Fruit fly (Drosophila melanogaster): ENCODE results near the gene ome.
A peak's percentile ranks its signal among the peaks of the same experiment; 100 is the strongest.

Gene ome

dm6 chr3L:14672387-14673110 is at the start of gene ome, which contains the start of gene CG43121:
Gene ome, plus strand, starts transcription at chr3L:14672839.
Gene CG43121, minus strand, starts transcription at chr3L:14672437.
- TF ChIP-seq CG10348 (GFP tag; IDR thresholded peaks at IDR 0.05) (no peak), Pif1B (GFP tag; optimal IDR thresholded peaks at IDR 0.05) (peak; percentile 5), CG14655 (GFP tag; optimal IDR thresholded peaks at IDR 0.05) (peak; percentile 42), gl (tag; optimal IDR thresholded peaks at IDR 0.05) (peak; percentile 4), rn (GFP tag; IDR thresholded peaks at IDR 0.05) (no peak), CG12605 (GFP tag; IDR thresholded peaks at IDR 0.05) (0 out of 2 replicates have a peak, but pooled peaks have one; percentile 22), D1 (tag; optimal IDR thresholded peaks at IDR 0.05) (no peak), CG8301 (tag; optimal IDR thresholded peaks at IDR 0.05) (peak; percentile 39), CG9948 (tag; optimal IDR thresholded peaks at IDR 0.05) (no peak), CG34367 (tag; optimal IDR thresholded peaks at IDR 0.05) (no peak), CG15710 (tag; optimal IDR thresholded peaks at IDR 0.05) (no peak), CG17806 (tag; optimal IDR thresholded peaks at IDR 0.05) (no peak), CG32121 (GFP tag; IDR thresholded peaks at IDR 0.05) (peak; percentile 44), Pif1A (GFP tag; optimal IDR thresholded peaks at IDR 0.05) (peak; percentile 50), Ets98B (GFP tag; IDR thresholded peaks at IDR 0.05) (peak; percentile 46; the same call in 1 of the 2 replicates), Snoo (tag; optimal IDR thresholded peaks at IDR 0.05) (peak; percentile 16), CG13204 (GFP tag; optimal IDR thresholded peaks at IDR 0.05) (peak; percentile 51), CG8159 (tag; optimal IDR thresholded peaks at IDR 0.05) (no peak), CG4496 (GFP tag; IDR thresholded peaks at IDR 0.05) (peak; percentile 59; the same call in 2 of the 3 replicates), EcR (GFP tag; optimal IDR thresholded peaks at IDR 0.05) (no peak), fd96Ca (GFP tag; IDR thresholded peaks at IDR 0.05) (no peak; the same call in none of the 3 replicates)

- TF ChIP-seq rn (GFP tag; IDR thresholded peaks at IDR 0.05) = no peak
- TF ChIP-seq gl (tag; optimal IDR thresholded peaks at IDR 0.05) = peak; percentile 52
- no peak for TF ChIP-seq Snoo (tag; optimal IDR thresholded peaks at IDR 0.05)
- TF ChIP-seq CG13204 (GFP tag; optimal IDR thresholded peaks at IDR 0.05) = no peak
- TF ChIP-seq CG15710 (tag; optimal IDR thresholded peaks at IDR 0.05) = no peak
- no peak for TF ChIP-seq D1 (tag; optimal IDR thresholded peaks at IDR 0.05)
- peak; percentile 62 for TF ChIP-seq CG32121 (GFP tag; IDR thresholded peaks at IDR 0.05)
- TF ChIP-seq CG8301 (tag; optimal IDR thresholded peaks at IDR 0.05) = peak; percentile 5
- no peak for TF ChIP-seq CG9948 (tag; optimal IDR thresholded peaks at IDR 0.05)
- TF ChIP-seq Pif1A (GFP tag; optimal IDR thresholded peaks at IDR 0.05) = no peak
- TF ChIP-seq CG8159 (tag; optimal IDR thresholded peaks at IDR 0.05) = no peak
- no peak for TF ChIP-seq CG17806 (tag; optimal IDR thresholded peaks at IDR 0.05)
- TF ChIP-seq fd96Ca (GFP tag; IDR thresholded peaks at IDR 0.05) = no peak; the same call in 2 of the 3 replicates
- peak; percentile 98 for TF ChIP-seq EcR (GFP tag; optimal IDR thresholded peaks at IDR 0.05)
- peak; percentile 73 for TF ChIP-seq Ets98B (GFP tag; IDR thresholded peaks at IDR 0.05)
- TF ChIP-seq CG34367 (tag; optimal IDR thresholded peaks at IDR 0.05) = peak; percentile 28
- TF ChIP-seq CG14655 (GFP tag; optimal IDR thresholded peaks at IDR 0.05) = peak; percentile 42
- peak; percentile 73 for TF ChIP-seq CG4496 (GFP tag; IDR thresholded peaks at IDR 0.05)
- no peak for TF ChIP-seq Pif1B (GFP tag; optimal IDR thresholded peaks at IDR 0.05)
- no peak for TF ChIP-seq CG10348 (GFP tag; IDR thresholded peaks at IDR 0.05)
- TF ChIP-seq CG12605 (GFP tag; IDR thresholded peaks at IDR 0.05) = peak; percentile 42; the same call in 1 of the 2 replicates
These were observed 48.0 kb upstream of the ome start for dm6 chr3L:14624425-14625309.

DNA sequence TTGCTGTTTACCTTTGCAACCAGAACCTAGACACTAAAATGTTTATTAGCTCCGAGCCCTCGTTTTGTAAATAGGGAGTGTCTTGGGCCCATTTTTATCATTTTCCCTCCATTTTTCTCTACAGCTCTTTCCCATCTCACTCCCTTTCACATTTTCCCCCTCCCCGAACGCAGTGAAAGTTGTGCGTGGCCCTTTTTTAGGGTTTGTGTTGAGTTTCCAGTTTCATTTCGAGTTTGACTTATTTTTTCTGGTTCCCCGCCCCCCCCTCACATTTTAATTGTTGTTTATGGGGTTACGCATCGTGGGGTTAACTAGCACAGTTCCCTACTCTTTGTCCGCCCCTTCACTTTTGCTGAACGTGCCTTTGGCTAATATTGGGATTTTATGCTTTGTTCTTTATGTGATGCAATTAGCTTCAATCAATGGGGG is 47.1 kb upstream of the ome start:
- TF ChIP-seq CG9948 (tag; optimal IDR thresholded peaks at IDR 0.05) (no peak), Snoo (tag; optimal IDR thresholded peaks at IDR 0.05) (no peak), rn (GFP tag; IDR thresholded peaks at IDR 0.05) (no peak), CG8159 (tag; optimal IDR thresholded peaks at IDR 0.05) (no peak), fd96Ca (GFP tag; IDR thresholded peaks at IDR 0.05) (no peak), CG4496 (GFP tag; IDR thresholded peaks at IDR 0.05) (no peak)

DNA sequence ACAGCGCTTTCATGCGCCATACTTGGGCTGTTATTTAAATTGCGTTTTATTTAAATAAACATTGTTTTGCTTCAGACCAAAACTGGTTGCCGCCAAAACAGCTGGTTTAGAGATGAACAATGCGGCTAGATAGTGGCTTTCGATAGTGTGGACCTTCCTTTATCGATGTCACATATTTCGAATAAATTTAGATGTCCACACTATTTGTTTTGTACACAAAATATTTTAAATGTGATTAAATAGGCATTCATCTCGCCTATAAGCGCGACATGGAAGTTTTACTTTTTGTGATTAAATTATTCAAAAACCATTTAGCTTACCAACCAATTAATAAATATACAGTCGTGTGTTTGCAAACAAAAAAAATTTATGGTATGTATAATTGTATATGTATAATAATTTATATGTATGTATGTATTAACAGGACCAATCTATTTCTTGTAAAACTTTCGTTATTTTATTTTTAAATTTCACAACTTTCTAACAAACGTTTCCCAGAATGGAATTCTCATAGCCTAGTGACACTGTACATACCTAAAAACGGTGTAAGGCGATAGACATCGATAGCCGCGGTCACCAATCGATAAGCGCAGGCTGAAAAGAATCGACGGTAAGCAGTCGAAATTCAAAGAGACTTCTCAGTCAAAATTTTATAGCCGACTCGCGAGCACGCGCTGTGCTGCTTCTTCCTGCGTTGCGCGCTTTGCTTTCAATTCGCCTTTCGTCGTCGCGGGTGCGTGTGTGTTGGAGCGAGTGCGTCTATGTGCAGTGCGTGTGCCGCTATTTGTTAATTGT is 40.5 kb upstream of the ome start, which contains the start of the genes RecQ5 and dlp:
TSS of gene RecQ5 (minus strand) at position 114 of the 795 bp plus-strand sequence.
TSS of gene dlp (plus strand) at position 638 of the 795 bp plus-strand sequence.
- TF ChIP-seq CG8159 (tag; optimal IDR thresholded peaks at IDR 0.05) = peak; percentile 77
- TF ChIP-seq CG17806 (tag; optimal IDR thresholded peaks at IDR 0.05) = peak; percentile 66
- peak; percentile 69 for TF ChIP-seq CG4496 (GFP tag; IDR thresholded peaks at IDR 0.05)
- TF ChIP-seq D1 (tag; optimal IDR thresholded peaks at IDR 0.05) = no peak
- TF ChIP-seq CG14655 (GFP tag; optimal IDR thresholded peaks at IDR 0.05) = peak; percentile 61
- TF ChIP-seq EcR (GFP tag; optimal IDR thresholded peaks at IDR 0.05) = peak; percentile 28
- TF ChIP-seq CG34367 (tag; optimal IDR thresholded peaks at IDR 0.05) = peak; percentile 32
- peak; percentile 68 for TF ChIP-seq Ets98B (GFP tag; IDR thresholded peaks at IDR 0.05)
- TF ChIP-seq Pif1B (GFP tag; optimal IDR thresholded peaks at IDR 0.05) = peak; percentile 58
- peak; percentile 70 for TF ChIP-seq CG15710 (tag; optimal IDR thresholded peaks at IDR 0.05)
- no peak for TF ChIP-seq CG10348 (GFP tag; IDR thresholded peaks at IDR 0.05)
- 0 out of 2 replicates have a peak, but pooled peaks have one; percentile 3 for TF ChIP-seq rn (GFP tag; IDR thresholded peaks at IDR 0.05)
- TF ChIP-seq fd96Ca (GFP tag; IDR thresholded peaks at IDR 0.05) = peak; percentile 25; the same call in 1 of the 3 replicates
- TF ChIP-seq CG12605 (GFP tag; IDR thresholded peaks at IDR 0.05) = no peak; the same call in 1 of the 2 replicates
- peak; percentile 46 for TF ChIP-seq CG9948 (tag; optimal IDR thresholded peaks at IDR 0.05)
- TF ChIP-seq gl (tag; optimal IDR thresholded peaks at IDR 0.05) = no peak
- TF ChIP-seq CG32121 (GFP tag; IDR thresholded peaks at IDR 0.05) = peak; percentile 53; the same call in 1 of the 2 replicates
- peak; percentile 53 for TF ChIP-seq Pif1A (GFP tag; optimal IDR thresholded peaks at IDR 0.05)
- no peak for TF ChIP-seq CG13204 (GFP tag; optimal IDR thresholded peaks at IDR 0.05)
- TF ChIP-seq Snoo (tag; optimal IDR thresholded peaks at IDR 0.05) = peak; percentile 67
- TF ChIP-seq CG8301 (tag; optimal IDR thresholded peaks at IDR 0.05) = peak; percentile 51
